Worm (Caenorhabditis elegans) whole organism, L4 larva: Measurements from ENCODE around the gene T08G5.15.
A peak's percentile ranks its signal among the peaks of the same experiment; 100 is the strongest.

Source experiments
- ZK546.5 ChIP-seq, 2 experiments: sonication (generic microtip); optimal IDR thresholded peaks; 2 replicates each; lab custom pipeline; 2017; ENCODE audit warnings: missing biosample characterization in 2 of 2, missing genetic modification characterization in 2 of 2
- ama-1 ChIP-seq: fragments of 150-350 bp; optimal IDR thresholded peaks from 2 replicates; lab custom pipeline; 2014; ENCODE audit warnings: inconsistent platforms, mixed read lengths
- egl-43 ChIP-seq: fragments of 200-800 bp; sonication (Bioruptor generic); IDR thresholded peaks from 2 replicates; pipeline ENCODE4 v1.3.6; 2022; ENCODE audit warnings: missing genetic modification reagents, missing genetic modification characterization, missing compliant biosample characterization
- fos-1 ChIP-seq: fragments of 150-350 bp; optimal IDR thresholded peaks from 2 replicates; lab custom pipeline; 2014; ENCODE audit warnings: missing biosample characterization, missing genetic modification characterization
- lin-39 ChIP-seq: fragments of 150-350 bp; optimal IDR thresholded peaks from 2 replicates; lab custom pipeline; 2014; ENCODE audit warnings: missing biosample characterization, missing genetic modification reagents, missing genetic modification characterization
- madf-5 ChIP-seq, 2 experiments: fragments of 200-800 bp; sonication (Bioruptor generic); IDR thresholded peaks; 2 replicates each; pipeline ENCODE4 v1.3.6; 2022; ENCODE audit warnings: missing compliant biosample characterization in 2 of 2, missing genetic modification characterization in 2 of 2
- mep-1 ChIP-seq: fragments of 150-350 bp; sonication (generic microtip); optimal IDR thresholded peaks from 3 replicates; lab custom pipeline; 2014; ENCODE audit warnings: missing biosample characterization, missing genetic modification characterization
- pqm-1 ChIP-seq: sonication (generic microtip); optimal IDR thresholded peaks from 2 replicates; lab custom pipeline; 2017; ENCODE audit warnings: missing biosample characterization, missing genetic modification characterization
- snpc-4 ChIP-seq: fragments of 150-350 bp; optimal IDR thresholded peaks from 2 replicates; lab custom pipeline; 2014; ENCODE audit warnings: missing biosample characterization, missing genetic modification characterization
- tra-1 ChIP-seq: fragments of 200-800 bp; sonication (Bioruptor generic); IDR thresholded peaks from 2 replicates; pipeline ENCODE4 v1.3.6; 2022; ENCODE audit warnings: missing genetic modification reagents, missing genetic modification characterization, missing compliant biosample characterization
- unc-130 ChIP-seq: sonication (generic microtip); optimal IDR thresholded peaks from 2 replicates; lab custom pipeline; 2016; ENCODE audit warnings: missing genetic modification reagents, missing genetic modification characterization, missing compliant biosample characterization
- zip-11 ChIP-seq: fragments of 200-800 bp; sonication (Bioruptor generic); IDR thresholded peaks from 2 replicates; pipeline ENCODE4 v1.3.6; 2022; ENCODE audit warnings: missing genetic modification characterization, missing compliant biosample characterization
- ztf-11 ChIP-seq: fragments of 150-350 bp; optimal IDR thresholded peaks from 2 replicates; lab custom pipeline; 2014; ENCODE audit warnings: missing biosample characterization, missing genetic modification characterization

DNA sequence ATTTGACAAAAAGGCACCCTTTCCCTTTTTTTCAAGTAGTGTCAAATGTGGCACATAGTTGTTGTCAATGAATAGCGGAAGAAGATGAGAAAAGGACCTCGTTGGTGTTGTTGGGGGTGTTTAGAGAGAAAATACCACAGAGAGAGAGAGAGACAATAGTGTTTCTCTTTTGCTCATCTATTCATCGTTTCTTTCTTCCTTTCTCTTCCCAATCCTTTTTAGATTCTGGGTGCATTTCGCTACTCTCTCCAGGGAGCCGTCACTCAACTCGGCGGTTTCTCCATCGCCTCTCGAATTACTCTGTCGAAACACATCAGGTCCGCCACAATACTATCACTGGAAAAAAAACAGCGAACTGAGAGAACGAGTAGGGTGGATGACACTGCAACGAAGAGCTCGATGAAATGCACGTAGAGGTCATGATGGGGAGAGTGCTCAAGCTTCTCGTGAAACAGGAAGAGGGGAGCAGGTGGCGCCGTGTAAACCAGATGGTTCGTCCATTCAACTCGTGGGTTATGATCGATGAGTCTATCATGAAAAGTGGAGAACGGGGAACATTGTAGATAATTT lies 19.3 kb downstream of the T08G5.15 start:
- TF ChIP-seq unc-130 (GFP tag; lab: Kevin White, UChicago) (no peak), lin-39 (tag; lab: Kevin White, UChicago) (no peak), ztf-11 (tag; lab: Kevin White, UChicago) (no peak), madf-5 (GFP tag; IDR thresholded peaks at IDR 0.05; lab: Robert Waterston, UW) (no peak), tra-1 (GFP tag; lab: Robert Waterston, UW) (peak; percentile 14; the same call in 1 of the 2 replicates), fos-1 (tag; lab: Kevin White, UChicago) (no peak), ZK546.5 (tag; optimal IDR thresholded peaks at IDR 0.05; lab: Kevin White, UChicago) (no peak), ama-1 (lab: Kevin White, UChicago) (no peak), snpc-4 (no peak), mep-1 (tag; lab: Kevin White, UChicago) (peak; percentile 51), egl-43 (GFP tag; lab: Robert Waterston, UW) (no peak), zip-11 (GFP tag; lab: Robert Waterston, UW) (no peak), pqm-1 (tag; lab: Kevin White, UChicago) (no peak)
